Worm (Caenorhabditis elegans) whole organism, young adult: ENCODE results near the gene ZK742.4.

ENCODE experiments used
- T07F8.4 ChIP-seq: sonication (generic microtip); optimal IDR thresholded peaks from 2 replicates; lab custom pipeline; 2016; ENCODE audit warnings: mild to moderate bottlenecking, missing genetic modification characterization, moderate library complexity, missing compliant biosample characterization
- T26A5.8 ChIP-seq: sonication (generic microtip); optimal IDR thresholded peaks from 2 replicates; lab custom pipeline; 2016; ENCODE audit warnings: missing genetic modification characterization, missing compliant biosample characterization
- Y79H2A.3 ChIP-seq: fragments of 200-800 bp; sonication (Bioruptor generic); conservative IDR thresholded peaks from 2 replicates; pipeline ENCODE4 v1.3.6; 2022; ENCODE audit warnings: missing genetic modification reagents, missing genetic modification characterization, missing compliant biosample characterization
- ama-1 ChIP-seq, 3 experiments: fragments of 150-350 bp in 1 of 3; sonication (generic microtip) in 2 of 3; optimal IDR thresholded peaks; 2 replicates each; lab custom pipeline; 2014 to 2018; ENCODE audit warnings: missing biosample characterization in 2 of 3, missing genetic modification characterization in 2 of 3, missing genetic modification reagents in 2 of 3
- dpl-1 ChIP-seq: fragments of 150-350 bp; optimal IDR thresholded peaks from 2 replicates; lab custom pipeline; 2014; ENCODE audit warnings: missing biosample characterization, missing genetic modification reagents, missing genetic modification characterization
- efl-1 ChIP-seq: fragments of 150-350 bp; optimal IDR thresholded peaks from 2 replicates; lab custom pipeline; 2014; ENCODE audit warnings: missing biosample characterization, missing genetic modification reagents, missing genetic modification characterization
- lir-1 ChIP-seq: fragments of 200-800 bp; sonication (Bioruptor generic); conservative IDR thresholded peaks from 2 replicates; pipeline ENCODE4 v1.3.6; 2022; ENCODE audit warnings: missing genetic modification reagents, missing genetic modification characterization, missing compliant biosample characterization
- mxl-1 ChIP-seq: sonication (generic microtip); optimal IDR thresholded peaks from 2 replicates; lab custom pipeline; 2016; ENCODE audit warnings: missing genetic modification characterization, missing compliant biosample characterization
- unc-130 ChIP-seq: sonication (generic microtip); optimal IDR thresholded peaks from 2 replicates; lab custom pipeline; 2016; ENCODE audit warnings: missing genetic modification reagents, missing genetic modification characterization, missing compliant biosample characterization
- unc-62 ChIP-seq: fragments of 150-350 bp; optimal IDR thresholded peaks from 2 replicates; lab custom pipeline; 2014; ENCODE audit warnings: missing biosample characterization, missing genetic modification reagents, missing genetic modification characterization
- zfh-2 ChIP-seq: fragments of 200-800 bp; sonication (Bioruptor generic); conservative IDR thresholded peaks from 2 replicates; pipeline ENCODE4 v1.3.6; 2022; ENCODE audit warnings: missing genetic modification reagents, missing genetic modification characterization, missing compliant biosample characterization

- TF ChIP-seq ama-1 (optimal IDR thresholded peaks at IDR 0.05; lab: Kevin White, UChicago): no peak
- no peak for TF ChIP-seq ama-1 (GFP tag; optimal IDR thresholded peaks at IDR 0.05; lab: Kevin White, UChicago)
- no peak for TF ChIP-seq dpl-1 (GFP tag; lab: Kevin White, UChicago)
- no peak for TF ChIP-seq efl-1 (GFP tag; lab: Kevin White, UChicago)
- no peak for TF ChIP-seq unc-130 (GFP tag; lab: Kevin White, UChicago)
- no peak for TF ChIP-seq unc-62
- TF ChIP-seq T26A5.8 (tag; lab: Kevin White, UChicago): no peak
- TF ChIP-seq zfh-2 (GFP tag; lab: Robert Waterston, UW): no peak
- no peak for TF ChIP-seq lir-1 (GFP tag; lab: Robert Waterston, UW)
- TF ChIP-seq mxl-1 (tag; lab: Kevin White, UChicago): no peak
- TF ChIP-seq T07F8.4 (tag; lab: Kevin White, UChicago): no peak
- no peak for TF ChIP-seq Y79H2A.3
Measured at ce11 chrV:7842228-7842627, 30.6 kb upstream of the ZK742.4 start, which contains the start of gene grd-8.
